Fruit fly (Drosophila melanogaster) whole organism: Measurements from ENCODE around the gene zye.

Experiments used
- CG8478 ChIP-seq: fragments of >200 bp; optimal IDR thresholded peaks from 2 replicates; lab custom pipeline; 2018; ENCODE audit warnings: inconsistent platforms
- Dll ChIP-seq: fragments of >200 bp; optimal IDR thresholded peaks from 2 replicates; lab custom pipeline; 2017
- EcR ChIP-seq, 2 experiments: fragments of >200 bp; optimal IDR thresholded peaks; 2 replicates each; lab custom pipeline; 2017; ENCODE audit warnings: missing biosample characterization in 2 of 2, missing genetic modification characterization in 2 of 2, missing genetic modification reagents in 2 of 2
- pan ChIP-seq: fragments of >200 bp; optimal IDR thresholded peaks from 2 replicates; lab custom pipeline; 2017
- psq ChIP-seq: fragments of >200 bp; optimal IDR thresholded peaks from 2 replicates; lab custom pipeline; 2017
- usp ChIP-seq: fragments of >200 bp; optimal IDR thresholded peaks from 2 replicates; lab custom pipeline; 2017; ENCODE audit warnings: missing biosample characterization, missing genetic modification characterization, mixed read lengths

zye gene

DNA sequence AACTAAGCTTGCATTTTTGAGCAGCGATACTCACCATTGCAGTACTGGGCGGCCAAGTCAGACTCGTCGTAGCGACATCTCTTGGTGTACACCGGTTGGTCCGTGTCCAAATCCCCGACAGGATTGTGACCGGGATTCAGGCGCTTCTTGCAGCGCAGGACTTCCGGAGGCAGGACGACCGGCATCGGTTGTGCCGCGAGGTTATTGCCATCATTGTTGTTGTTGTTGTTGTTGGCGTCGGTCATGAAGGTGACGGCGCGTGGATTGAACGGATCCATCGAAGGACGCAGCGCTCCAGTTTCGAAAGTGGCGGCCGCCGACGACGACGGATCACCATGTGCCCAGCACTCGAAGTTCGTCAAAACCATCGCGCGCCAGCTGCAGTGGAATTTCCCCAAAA is 59.2 kb downstream of the zye start:
- TF ChIP-seq pan (lab: Kevin White, UChicago): no peak
- TF ChIP-seq psq (lab: Kevin White, UChicago): no peak

DNA sequence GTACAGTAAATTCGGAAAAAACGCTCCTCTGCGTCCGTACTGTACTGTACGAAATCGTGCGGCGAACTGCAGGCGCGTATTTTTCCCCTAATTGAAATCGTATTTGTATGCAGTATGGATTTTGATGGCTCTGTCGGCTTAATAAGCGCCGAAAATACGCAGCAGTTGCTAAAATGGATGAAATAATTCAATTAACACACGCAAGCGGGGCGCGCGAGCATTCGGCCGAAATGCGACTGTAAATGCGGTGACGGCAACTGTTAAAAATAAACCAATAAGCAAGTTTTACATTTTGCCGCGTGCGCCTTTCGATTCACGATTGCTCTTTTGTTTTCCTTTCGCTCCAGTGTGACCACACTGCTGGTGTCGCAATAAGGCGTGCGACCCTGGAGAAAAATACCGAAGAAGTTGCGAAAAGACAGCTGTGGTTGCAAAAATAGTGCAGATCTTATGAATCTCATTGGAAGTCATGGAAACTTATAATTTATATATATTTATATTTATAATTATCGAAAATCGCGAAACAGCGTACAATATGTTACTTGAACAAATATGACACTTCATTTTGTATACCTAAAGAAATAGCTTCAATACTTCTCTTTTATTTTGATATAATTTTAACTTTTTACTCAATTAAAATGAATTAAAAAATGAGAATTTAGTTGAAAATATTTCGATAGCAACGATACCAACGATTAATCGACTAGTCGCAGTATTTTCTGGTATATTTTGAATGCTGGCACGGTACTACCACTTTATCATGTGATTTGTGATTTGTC is 59.8 kb downstream of the zye start, which contains the start of the genes CG32428 and CG5969:
Gene CG32428, minus strand, starts transcription at position 703 of the 779 bp plus-strand sequence.
Gene CG5969, plus strand, starts transcription at position 763 of the 779 bp plus-strand sequence.
- TF ChIP-seq Dll (lab: Kevin White, UChicago) (no peak), pan (lab: Kevin White, UChicago) (no peak), usp (GFP tag; lab: Kevin White, UChicago) (no peak), psq (lab: Kevin White, UChicago) (no peak), CG8478 (lab: Kevin White, UChicago) (no peak), EcR (GFP tag; optimal IDR thresholded peaks at IDR 0.05; lab: Kevin White, UChicago) (no peak)
